Worm (Caenorhabditis elegans): ENCODE measurements around the gene F59D12.3.
A peak's percentile ranks its signal among the peaks of the same experiment; 100 is the strongest.

F59D12.3 gene

DNA sequence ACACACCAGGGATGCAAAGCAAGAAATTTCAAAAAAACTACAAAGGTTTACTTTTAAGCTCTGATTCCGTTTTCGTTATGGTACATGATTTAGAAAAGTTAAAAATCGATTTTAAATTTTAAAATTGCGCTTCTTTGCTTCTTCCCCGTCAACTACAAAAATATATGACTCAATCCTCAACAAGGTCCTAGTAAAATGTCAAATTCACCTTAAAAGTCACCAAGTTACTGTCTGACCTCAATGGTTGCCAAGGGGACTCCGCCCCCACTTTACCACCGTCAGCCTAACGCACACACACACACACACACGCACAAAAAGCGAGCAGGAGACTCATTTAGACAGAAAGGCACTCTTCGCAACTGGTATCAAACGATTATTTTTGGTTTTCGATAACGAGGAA, 30.6 kb upstream of the F59D12.3 start, which contains the start of gene gpn-1:
gpn-1 (plus strand) TSS at position 301 of the 400 bp plus-strand sequence.
- TF ChIP-seq ceh-28 (tag; optimal IDR thresholded peaks at IDR 0.05) (no peak), mep-1 (tag; optimal IDR thresholded peaks at IDR 0.05) (no peak), lir-3 (tag; optimal IDR thresholded peaks at IDR 0.05) (no peak), rbr-2 (tag; optimal IDR thresholded peaks at IDR 0.05) (no peak), nhr-102 (tag; optimal IDR thresholded peaks at IDR 0.05) (no peak), F26F4.8 (GFP tag; conservative IDR thresholded peaks at IDR 0.05) (no peak), unc-130 (GFP tag; optimal IDR thresholded peaks at IDR 0.05) (no peak), R02D3.7 (tag; optimal IDR thresholded peaks at IDR 0.05) (no peak), mdt-29 (GFP tag; IDR thresholded peaks at IDR 0.05) (no peak), F10B5.3 (tag; optimal IDR thresholded peaks at IDR 0.05) (no peak)

DNA sequence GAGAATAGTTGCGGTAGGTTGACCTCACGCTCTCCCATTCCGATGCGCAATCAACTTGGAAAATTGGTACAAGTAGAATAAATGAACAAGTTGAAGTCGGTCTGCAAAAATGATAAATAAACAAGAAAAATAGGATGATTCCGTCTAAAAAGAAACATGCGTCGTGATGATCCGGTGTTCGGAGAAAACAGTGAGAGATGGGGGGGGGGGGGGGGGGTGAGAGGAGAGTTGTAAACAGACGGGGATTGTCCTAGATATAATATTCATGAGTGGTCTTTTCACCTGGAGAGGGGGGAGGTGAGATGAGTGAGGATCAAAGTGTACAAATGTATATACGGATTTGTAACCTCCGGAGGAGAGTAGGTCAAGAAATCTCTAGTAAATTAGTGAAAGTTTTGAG, 24.9 kb upstream of the F59D12.3 start, which contains the start of gene F59D12.2:
F59D12.2 (minus strand) TSS at position 101 of the 400 bp plus-strand sequence.
- TF ChIP-seq nhr-42 (GFP tag; IDR thresholded peaks at IDR 0.05): no peak
- no peak for TF ChIP-seq nhr-76 (tag; optimal IDR thresholded peaks at IDR 0.05)

DNA sequence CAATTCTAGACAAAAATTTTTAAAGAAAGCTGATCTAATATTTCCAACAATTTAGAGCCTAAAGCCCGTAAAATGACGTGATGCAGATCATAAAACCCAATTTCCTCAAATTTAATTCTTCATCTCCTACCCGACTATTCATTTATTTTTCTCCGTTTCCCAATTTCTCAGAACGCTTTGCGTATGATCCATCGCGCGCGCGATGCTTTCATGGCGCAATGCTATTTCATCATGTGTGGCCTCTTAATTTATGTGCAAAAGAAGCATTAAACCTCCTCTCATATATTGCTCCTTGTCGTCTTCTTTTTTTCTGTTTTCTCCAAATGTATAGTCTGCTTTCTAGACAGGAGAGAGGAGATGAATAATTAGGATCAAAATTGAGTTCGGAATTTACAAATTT, 17.9 kb upstream of the F59D12.3 start:
- TF ChIP-seq mep-1 (tag; optimal IDR thresholded peaks at IDR 0.05): no peak
- TF ChIP-seq aha-1 (tag): peak; percentile 62
- no peak for TF ChIP-seq unc-130 (GFP tag; optimal IDR thresholded peaks at IDR 0.05)
- no peak for TF ChIP-seq spr-3 (GFP tag; optimal IDR thresholded peaks at IDR 0.05)
- TF ChIP-seq lin-29 (GFP tag; IDR thresholded peaks at IDR 0.05): no peak
- TF ChIP-seq lin-39 (tag; optimal IDR thresholded peaks at IDR 0.05): no peak
- no peak for TF ChIP-seq spr-1 (tag; optimal IDR thresholded peaks at IDR 0.05)

DNA sequence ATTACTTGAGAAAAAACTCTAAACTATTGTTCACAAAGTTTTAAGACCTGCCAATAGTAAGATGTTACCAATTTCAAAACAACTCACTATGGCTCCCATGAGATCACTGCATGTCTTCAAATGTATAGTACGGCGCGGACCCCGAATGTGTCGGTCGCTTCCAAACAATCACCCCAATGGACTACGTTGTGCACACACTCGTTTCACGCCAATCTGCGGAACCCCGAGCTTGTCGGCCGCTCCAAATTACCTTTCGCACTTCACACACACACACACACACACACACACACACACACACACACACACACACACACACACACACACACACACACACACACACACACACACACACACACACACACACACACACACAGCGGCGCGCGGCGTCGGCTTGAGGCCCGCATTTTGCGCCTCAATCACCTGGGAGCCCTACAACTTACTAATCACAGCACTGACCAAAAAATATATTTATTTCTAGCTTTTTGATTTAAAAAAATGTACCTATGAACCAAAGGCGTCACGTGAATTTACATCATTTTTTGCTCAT, 17.4 kb upstream of the F59D12.3 start:
- TF ChIP-seq hlh-11 (tag; optimal IDR thresholded peaks at IDR 0.05) (peak; percentile 10), rbr-2 (tag; optimal IDR thresholded peaks at IDR 0.05) (no peak)

DNA sequence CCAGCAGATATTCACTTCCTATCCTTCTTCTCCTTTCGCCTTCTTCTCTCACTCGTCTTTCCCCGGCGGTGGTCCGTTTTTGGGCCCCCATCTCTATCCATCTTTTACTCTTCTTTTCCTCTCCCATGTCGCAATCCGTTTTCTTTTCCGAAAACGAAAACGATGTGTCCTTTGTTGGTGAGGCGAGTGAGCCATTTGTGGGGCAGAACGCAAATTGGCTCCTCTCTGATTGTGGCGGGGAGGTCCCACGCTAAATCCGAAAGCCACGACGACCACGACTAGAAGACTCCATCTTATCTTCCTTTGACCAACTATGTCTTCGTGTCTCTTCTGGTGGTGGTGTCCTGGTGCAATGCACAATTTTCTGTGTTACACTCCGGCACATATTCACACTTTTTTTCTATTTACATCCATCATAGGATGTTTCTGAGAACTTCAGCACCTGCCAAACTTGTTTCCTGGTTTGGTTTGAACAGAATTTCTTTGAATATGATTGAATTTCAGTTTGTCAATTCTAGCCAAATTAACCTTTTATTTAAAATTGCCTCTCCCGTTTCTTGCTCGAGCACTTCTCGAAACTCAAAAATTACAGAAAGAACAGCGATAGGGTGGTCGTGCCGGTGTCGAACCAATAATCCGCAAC, 15.5 kb upstream of the F59D12.3 start, which contains the start of gene pcdr-1:
pcdr-1 (plus strand) TSS at position 593 of the 643 bp plus-strand sequence.
- TF ChIP-seq mxl-2 (GFP tag; conservative IDR thresholded peaks at IDR 0.05): no peak
- TF ChIP-seq T26A8.4 (GFP tag; IDR thresholded peaks at IDR 0.05): 0 out of 2 replicates have a peak, but pooled peaks have one; percentile 22
- TF ChIP-seq zag-1 (tag; optimal IDR thresholded peaks at IDR 0.05): no peak
- no peak for TF ChIP-seq ces-1 (GFP tag; optimal IDR thresholded peaks at IDR 0.05)
- peak; percentile 78 for TF ChIP-seq aha-1 (tag)
- TF ChIP-seq ceh-32 (tag; optimal IDR thresholded peaks at IDR 0.05; ENCODE audit: poor library complexity): no peak
- TF ChIP-seq mep-1 (tag; optimal IDR thresholded peaks at IDR 0.05): no peak
- no peak for TF ChIP-seq nhr-102 (tag; optimal IDR thresholded peaks at IDR 0.05)
- TF ChIP-seq lsy-2 (tag; optimal IDR thresholded peaks at IDR 0.05): no peak
- peak in 1 of 2 experiments; percentile 27 for TF ChIP-seq unc-62 (GFP tag; optimal IDR thresholded peaks at IDR 0.05 in 1 of 2)
- TF ChIP-seq unc-62 (tag; optimal IDR thresholded peaks at IDR 0.05): no peak

DNA sequence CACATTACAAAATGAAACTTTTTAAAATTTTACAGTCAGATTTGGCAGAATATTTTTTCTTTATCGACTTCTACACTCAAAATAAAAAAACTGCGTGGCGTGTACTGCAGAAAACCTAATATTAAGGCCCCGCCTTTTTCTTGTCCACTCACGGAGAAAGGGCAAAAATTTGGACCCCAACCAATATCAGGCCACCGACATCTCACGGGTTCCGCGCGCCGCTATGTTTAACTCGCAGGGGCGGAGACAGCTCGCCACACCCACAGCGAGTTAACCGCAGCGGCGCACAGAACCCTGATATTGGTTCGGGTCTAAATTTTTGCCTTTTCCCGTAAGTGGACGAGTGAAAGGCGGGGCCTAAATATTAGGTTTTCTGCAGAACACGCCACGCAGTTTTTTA, 13.0 kb upstream of the F59D12.3 start:
- TF ChIP-seq egl-43 (GFP tag; IDR thresholded peaks at IDR 0.05): no peak
- no peak for TF ChIP-seq unc-130 (GFP tag; optimal IDR thresholded peaks at IDR 0.05)
- no peak for TF ChIP-seq set-16 (GFP tag; IDR thresholded peaks at IDR 0.05)
- no peak for TF ChIP-seq nhr-48 (tag; optimal IDR thresholded peaks at IDR 0.05)
- TF ChIP-seq nhr-76 (tag; optimal IDR thresholded peaks at IDR 0.05): no peak
- no peak for TF ChIP-seq dmd-6 (GFP tag; IDR thresholded peaks at IDR 0.05)
- TF ChIP-seq dmd-8 (GFP tag; IDR thresholded peaks at IDR 0.05): no peak
- TF ChIP-seq aha-1 (tag): no peak
- TF ChIP-seq fkh-10 (GFP tag; optimal IDR thresholded peaks at IDR 0.05): no peak
- TF ChIP-seq ceh-82 (tag; optimal IDR thresholded peaks at IDR 0.05): no peak
- TF ChIP-seq mxl-2 (GFP tag; conservative IDR thresholded peaks at IDR 0.05): no peak
- no peak for TF ChIP-seq zip-2 (tag; optimal IDR thresholded peaks at IDR 0.05)
- TF ChIP-seq F37D6.2 (tag; optimal IDR thresholded peaks at IDR 0.05): no peak
- TF ChIP-seq Y75B8A.6 (GFP tag; IDR thresholded peaks at IDR 0.05): no peak
- no peak for TF ChIP-seq D1046.2 (GFP tag; IDR thresholded peaks at IDR 0.05)
- no peak for TF ChIP-seq daf-19 (GFP tag; conservative IDR thresholded peaks at IDR 0.05)
- no peak for TF ChIP-seq nhr-237 (tag; optimal IDR thresholded peaks at IDR 0.05)
- TF ChIP-seq ZK337.2 (GFP tag; IDR thresholded peaks at IDR 0.05): no peak
- no peak for TF ChIP-seq zip-11 (GFP tag; IDR thresholded peaks at IDR 0.05)
- no peak for TF ChIP-seq zfp-3 (GFP tag; conservative IDR thresholded peaks at IDR 0.05)
